Fruit fly (Drosophila melanogaster) whole organism, adult: ENCODE results near the gene Snx1.

Experiments used
- CG11617 ChIP-seq: fragments of 200-800 bp; sonication (Bioruptor generic); optimal IDR thresholded peaks from 2 replicates; lab custom pipeline; 2017; ENCODE audit warnings: mild to moderate bottlenecking, missing biosample characterization, missing genetic modification reagents, missing genetic modification characterization
- CG12768 ChIP-seq: fragments of 200-800 bp; sonication (Bioruptor generic); optimal IDR thresholded peaks from 2 replicates; lab custom pipeline; 2017; ENCODE audit warnings: missing biosample characterization, missing genetic modification characterization, mild to moderate bottlenecking, moderate library complexity, missing genetic modification reagents
- CG14711 ChIP-seq: fragments of 200-800 bp; sonication (Bioruptor generic); optimal IDR thresholded peaks from 2 replicates; lab custom pipeline; 2018; ENCODE audit warnings: missing biosample characterization, mild to moderate bottlenecking, missing genetic modification characterization, moderate library complexity
- CG1620 ChIP-seq: fragments of 200-800 bp; sonication (Bioruptor generic); optimal IDR thresholded peaks from 2 replicates; lab custom pipeline; 2016; ENCODE audit warnings: missing biosample characterization, missing genetic modification characterization
- CG33017 ChIP-seq: fragments of 200-800 bp; sonication (Bioruptor generic); optimal IDR thresholded peaks from 2 replicates; lab custom pipeline; 2018; ENCODE audit warnings: missing biosample characterization, mild to moderate bottlenecking, missing genetic modification characterization, moderate library complexity
- CG5204 ChIP-seq: fragments of 200-800 bp; sonication (Bioruptor generic); optimal IDR thresholded peaks from 2 replicates; lab custom pipeline; 2016; ENCODE audit warnings: missing biosample characterization, missing genetic modification characterization
- CG7045 ChIP-seq: fragments of 200-800 bp; sonication (Bioruptor generic); optimal IDR thresholded peaks from 2 replicates; lab custom pipeline; 2017; ENCODE audit warnings: missing biosample characterization, mild to moderate bottlenecking, missing genetic modification characterization
- CG7101 ChIP-seq: fragments of 200-800 bp; sonication (Bioruptor generic); optimal IDR thresholded peaks from 2 replicates; lab custom pipeline; 2018; ENCODE audit warnings: missing biosample characterization, mild to moderate bottlenecking, missing genetic modification characterization, moderate library complexity
- Clk ChIP-seq: fragments of 200-800 bp; sonication (Bioruptor generic); optimal IDR thresholded peaks from 2 replicates; lab custom pipeline; 2017; ENCODE audit warnings: missing biosample characterization, missing genetic modification characterization
- Crg-1 ChIP-seq: fragments of 200-800 bp; sonication (Bioruptor generic); optimal IDR thresholded peaks from 2 replicates; lab custom pipeline; 2016; ENCODE audit warnings: missing biosample characterization, missing genetic modification characterization
- Hr96 ChIP-seq: fragments of 200-800 bp; sonication (Bioruptor generic); optimal IDR thresholded peaks from 2 replicates; lab custom pipeline; 2016; ENCODE audit warnings: missing biosample characterization, missing genetic modification characterization
- Mnt ChIP-seq: fragments of 200-800 bp; sonication (Bioruptor generic); optimal IDR thresholded peaks from 2 replicates; lab custom pipeline; 2016; ENCODE audit warnings: missing biosample characterization, mild to moderate bottlenecking, missing genetic modification characterization
- bab1 ChIP-seq: fragments of 200-800 bp; sonication (Bioruptor generic); optimal IDR thresholded peaks from 3 replicates; lab custom pipeline; 2019; ENCODE audit warnings: missing biosample characterization, mild to moderate bottlenecking, missing genetic modification characterization, moderate library complexity
- cic ChIP-seq: fragments of 200-800 bp; sonication (Bioruptor generic); optimal IDR thresholded peaks from 2 replicates; lab custom pipeline; 2017; ENCODE audit warnings: missing biosample characterization, mild to moderate bottlenecking, missing genetic modification characterization, moderate library complexity
- cnc ChIP-seq, 2 experiments: fragments of >200 bp; optimal IDR thresholded peaks; 2 replicates each; lab custom pipeline; 2017
- kay ChIP-seq: fragments of 200-800 bp; sonication (Bioruptor generic); peaks from one replicate; lab custom pipeline; 2016; ENCODE audit warnings: missing biosample characterization, missing genetic modification characterization, borderline replicate concordance
- ovo ChIP-seq: fragments of 200-800 bp; sonication (Bioruptor generic); optimal IDR thresholded peaks from 2 replicates; lab custom pipeline; 2016; ENCODE audit warnings: missing biosample characterization, missing genetic modification characterization
- pad ChIP-seq: fragments of 200-800 bp; sonication (Bioruptor generic); optimal IDR thresholded peaks from 3 replicates; lab custom pipeline; 2017; ENCODE audit warnings: missing biosample characterization, missing genetic modification characterization, mild to moderate bottlenecking, moderate library complexity, missing genetic modification reagents
- tj ChIP-seq: fragments of 200-800 bp; sonication (Bioruptor generic); optimal IDR thresholded peaks from 3 replicates; lab custom pipeline; 2017; ENCODE audit warnings: missing biosample characterization, mild to moderate bottlenecking, missing genetic modification characterization, moderate library complexity
- toe ChIP-seq: fragments of 200-800 bp; sonication (Bioruptor generic); optimal IDR thresholded peaks from 2 replicates; lab custom pipeline; 2016; ENCODE audit warnings: missing biosample characterization, missing genetic modification characterization

Gene Snx1

DNA sequence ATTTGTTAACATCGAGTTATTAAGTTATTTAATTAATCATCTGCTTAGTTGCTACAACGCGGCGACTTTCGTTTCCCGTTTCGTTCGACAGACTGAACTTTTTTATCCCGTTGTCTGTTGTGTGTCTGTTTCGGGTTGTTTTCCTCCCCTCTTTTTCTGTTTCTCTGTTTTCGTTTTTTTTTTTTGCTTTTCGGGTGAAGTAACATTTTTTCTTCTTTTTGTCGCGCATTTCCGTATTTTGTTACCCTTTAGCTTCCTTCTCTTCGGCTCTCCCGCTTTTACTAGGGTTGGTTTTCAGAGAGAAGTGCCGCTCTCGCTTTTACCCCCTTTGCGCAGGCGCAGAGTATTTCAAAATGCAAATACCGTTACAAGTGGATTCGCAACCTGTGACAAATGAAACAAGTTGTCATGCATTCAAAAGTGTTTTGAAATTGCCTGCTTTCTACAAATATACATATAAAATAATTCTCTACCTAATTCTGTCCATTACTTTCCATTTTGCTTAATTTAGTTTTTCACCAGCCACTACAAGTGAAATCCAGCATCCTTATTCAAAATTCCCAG is 22.7 kb upstream of the Snx1 start, which contains the start of gene Pgant2:
Gene Pgant2 (minus strand): TSS at position 51 of the 564 bp plus-strand sequence.
- TF ChIP-seq bab1 (GFP tag; lab: Kevin White, UChicago), result no peak
- TF ChIP-seq ovo (GFP tag; lab: Kevin White, UChicago), result no peak

DNA sequence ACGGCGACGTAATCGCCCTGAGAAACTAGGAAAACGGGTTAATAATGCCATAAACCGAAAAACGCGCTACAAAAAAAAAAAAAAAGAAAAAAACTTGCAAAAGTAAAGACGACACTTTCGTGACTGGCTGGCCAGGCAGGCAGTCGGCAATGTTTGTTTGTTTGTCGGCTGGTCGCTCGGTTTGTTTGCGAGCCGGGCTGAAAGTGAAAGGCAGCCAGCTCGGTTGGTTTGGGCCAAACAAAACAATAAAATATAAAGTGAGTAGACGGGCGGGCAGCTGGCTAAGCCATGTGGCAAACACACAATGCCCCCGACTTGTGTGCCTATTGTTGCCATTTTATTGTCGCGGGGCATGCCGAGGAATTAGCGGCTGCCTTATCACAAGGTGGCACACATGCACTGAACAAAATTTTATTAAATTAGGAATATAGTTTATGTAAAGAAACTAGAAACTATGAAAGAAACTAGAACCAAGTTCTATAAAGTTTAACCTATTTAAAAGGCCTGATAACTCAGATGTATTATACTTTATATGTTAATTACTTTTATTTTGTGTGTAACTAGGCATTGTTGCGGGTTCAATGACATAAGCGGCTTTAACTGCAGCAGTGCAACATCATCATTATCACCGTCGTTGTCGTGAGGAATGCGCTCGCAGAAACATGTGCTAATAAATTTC is 20.9 kb upstream of the Snx1 start:
- TF ChIP-seq CG12768 (GFP tag; lab: Kevin White, UChicago) (no peak), toe (GFP tag; lab: Kevin White, UChicago) (no peak), CG33017 (tag; lab: Kevin White, UChicago) (no peak), pad (no peak), Crg-1 (GFP tag; lab: Kevin White, UChicago) (no peak), CG1620 (no peak), CG14711 (tag; lab: Kevin White, UChicago) (no peak), kay (GFP tag; lab: Kevin White, UChicago) (no peak), CG7045 (GFP tag; lab: Kevin White, UChicago) (no peak), cnc (optimal IDR thresholded peaks at IDR 0.05; lab: Kevin White, UChicago) (no peak), CG5204 (GFP tag; lab: Kevin White, UChicago) (no peak)

DNA sequence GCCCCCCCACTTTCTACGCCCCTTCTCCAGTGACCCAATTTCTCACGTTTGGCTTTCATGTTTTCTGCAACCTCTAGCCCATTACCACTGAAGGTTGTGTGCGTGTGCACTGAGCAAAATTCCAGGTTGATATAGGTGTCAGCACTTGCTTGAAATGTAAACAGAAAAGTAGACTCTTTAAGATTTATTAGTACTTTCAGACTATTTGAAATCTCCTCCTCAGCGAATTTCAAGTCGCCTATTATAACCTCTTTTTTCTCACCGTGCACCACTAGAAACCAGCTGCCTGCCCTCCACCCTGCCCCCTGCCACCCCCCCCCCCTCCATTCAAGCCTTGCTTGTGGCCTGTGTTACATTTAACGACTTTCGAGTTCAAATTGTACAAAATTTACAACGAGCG is 14.4 kb upstream of the Snx1 start:
- TF ChIP-seq CG7101 (tag; lab: Kevin White, UChicago) (no peak), cic (GFP tag; lab: Kevin White, UChicago) (no peak), Clk (no peak), tj (GFP tag; lab: Kevin White, UChicago) (no peak), CG1620 (no peak), CG5204 (GFP tag; lab: Kevin White, UChicago) (no peak), CG7045 (GFP tag; lab: Kevin White, UChicago) (no peak), kay (GFP tag; lab: Kevin White, UChicago) (no peak), Mnt (GFP tag; lab: Kevin White, UChicago) (no peak), toe (GFP tag; lab: Kevin White, UChicago) (no peak), Crg-1 (GFP tag; lab: Kevin White, UChicago) (no peak), cnc (optimal IDR thresholded peaks at IDR 0.05; lab: Kevin White, UChicago) (no peak)

DNA sequence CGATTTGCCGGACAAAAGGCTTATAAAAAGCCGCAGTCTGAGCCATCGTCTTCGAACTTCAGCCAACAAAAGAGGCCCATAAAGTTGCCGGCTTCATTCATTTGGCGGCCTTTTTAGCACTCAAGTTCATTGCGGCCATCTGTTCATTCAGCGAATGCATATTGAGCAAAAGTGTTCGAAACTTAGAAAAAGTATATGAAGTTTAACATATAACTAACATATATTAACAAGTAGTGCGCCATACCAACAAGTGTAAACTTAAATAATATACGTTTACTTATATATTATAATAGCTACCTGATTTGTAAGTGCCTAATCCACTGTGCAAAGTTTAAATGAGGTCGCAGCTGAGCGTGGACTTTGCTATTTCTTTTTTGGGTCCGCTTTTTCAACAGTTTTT is 13.1 kb upstream of the Snx1 start:
- TF ChIP-seq pad (no peak), toe (GFP tag; lab: Kevin White, UChicago) (no peak), bab1 (GFP tag; lab: Kevin White, UChicago) (no peak), Hr96 (no peak), CG11617 (GFP tag; lab: Kevin White, UChicago) (no peak), CG5204 (GFP tag; lab: Kevin White, UChicago) (no peak), CG1620 (no peak), CG7101 (tag; lab: Kevin White, UChicago) (no peak), tj (GFP tag; lab: Kevin White, UChicago) (no peak)

DNA sequence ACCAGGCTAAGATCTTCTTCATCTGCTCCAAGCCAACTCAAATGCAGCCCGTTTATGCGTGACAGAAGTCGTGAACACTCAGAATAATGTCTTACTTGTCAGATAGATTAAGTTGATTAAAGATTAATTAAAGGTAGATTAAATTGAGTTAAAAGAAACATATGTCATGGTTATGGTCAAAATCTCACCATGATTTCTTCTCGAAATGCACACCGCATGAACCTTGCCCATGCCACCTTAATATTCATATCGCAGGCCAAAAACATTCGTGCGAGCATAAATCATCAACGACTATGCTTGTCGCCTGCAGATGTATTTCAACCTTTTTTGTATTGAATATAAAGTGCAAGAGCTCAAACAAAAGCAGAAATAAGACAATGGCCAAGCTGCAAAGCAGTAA is 12.4 kb upstream of the Snx1 start:
- TF ChIP-seq kay (GFP tag; lab: Kevin White, UChicago) (no peak), CG14711 (tag; lab: Kevin White, UChicago) (peak; percentile 3), tj (GFP tag; lab: Kevin White, UChicago) (no peak), cnc (optimal IDR thresholded peaks at IDR 0.05; lab: Kevin White, UChicago) (no peak), pad (no peak), CG1620 (no peak), CG12768 (GFP tag; lab: Kevin White, UChicago) (no peak), CG33017 (tag; lab: Kevin White, UChicago) (peak; percentile 25), Clk (no peak), Hr96 (no peak), CG5204 (GFP tag; lab: Kevin White, UChicago) (no peak), cic (GFP tag; lab: Kevin White, UChicago) (no peak), CG7045 (GFP tag; lab: Kevin White, UChicago) (no peak), Mnt (GFP tag; lab: Kevin White, UChicago) (no peak), ovo (GFP tag; lab: Kevin White, UChicago) (no peak), Crg-1 (GFP tag; lab: Kevin White, UChicago) (no peak), CG7101 (tag; lab: Kevin White, UChicago) (no peak)

DNA sequence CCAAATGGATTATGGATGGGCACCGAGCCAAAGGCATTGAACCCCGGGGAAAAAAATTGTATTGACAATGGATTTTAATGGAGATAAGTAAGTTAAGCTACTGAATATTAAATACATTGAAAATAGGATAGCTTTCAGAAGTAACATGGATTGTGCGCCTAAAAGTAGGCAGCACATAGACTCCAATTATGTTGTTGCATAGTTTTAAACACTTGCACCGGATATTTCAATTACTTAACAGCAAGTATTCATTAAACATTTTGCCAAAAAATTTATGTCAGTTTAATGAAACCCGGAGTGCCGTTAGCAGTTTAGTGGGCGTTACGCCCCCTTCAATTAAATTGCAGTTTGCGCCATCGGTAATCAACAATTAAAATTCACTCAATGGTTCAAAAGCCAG is 11.4 kb upstream of the Snx1 start:
- TF ChIP-seq CG11617 (GFP tag; lab: Kevin White, UChicago), result no peak
- TF ChIP-seq ovo (GFP tag; lab: Kevin White, UChicago), result no peak
- TF ChIP-seq Crg-1 (GFP tag; lab: Kevin White, UChicago), result no peak
- no peak for TF ChIP-seq CG33017 (tag; lab: Kevin White, UChicago)
- TF ChIP-seq CG5204 (GFP tag; lab: Kevin White, UChicago), result no peak
- no peak for TF ChIP-seq cic (GFP tag; lab: Kevin White, UChicago)
- no peak for TF ChIP-seq CG1620
- no peak for TF ChIP-seq pad
- TF ChIP-seq kay (GFP tag; lab: Kevin White, UChicago), result no peak
- no peak for TF ChIP-seq Mnt (GFP tag; lab: Kevin White, UChicago)
- TF ChIP-seq Clk, result no peak
- no peak for TF ChIP-seq tj (GFP tag; lab: Kevin White, UChicago)
- no peak for TF ChIP-seq CG12768 (GFP tag; lab: Kevin White, UChicago)
